Worm (Caenorhabditis elegans): Measurements from ENCODE around the gene F14H12.7.

DNA sequence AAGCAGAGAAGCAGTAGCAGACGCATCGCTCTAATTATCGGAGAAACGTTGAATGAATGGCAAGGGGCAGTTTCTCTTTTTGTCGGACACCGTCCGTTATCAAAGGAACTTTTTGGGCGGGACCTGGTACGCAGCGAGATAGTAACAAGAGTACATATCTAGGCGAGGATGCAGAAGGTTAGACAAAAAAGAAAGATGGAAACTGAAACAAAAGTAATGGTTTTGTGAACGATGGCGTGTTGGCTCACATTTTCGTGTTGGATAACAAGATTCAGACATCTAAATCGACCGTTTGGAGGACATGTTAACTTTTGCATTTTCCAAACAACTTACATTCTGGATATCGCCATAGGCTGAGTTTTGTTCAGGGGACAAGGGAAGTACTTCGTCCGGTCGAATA, 5.0 kb downstream of the F14H12.7 start, which contains the start of gene F14H12.6:
- no peak for TF ChIP-seq W03F9.2 (tag; optimal IDR thresholded peaks at IDR 0.05)
- TF ChIP-seq him-1 (tag; optimal IDR thresholded peaks at IDR 0.05), result no peak
- no peak for TF ChIP-seq dao-5 (tag; optimal IDR thresholded peaks at IDR 0.05)

Data from whole organism, L4/young adult.